Fruit fly (Drosophila melanogaster) whole organism, embryonic: ENCODE results near the gene CG14440.
A peak's percentile ranks its signal among the peaks of the same experiment; 100 is the strongest.

Source experiments
- Antp ChIP-seq: fragments of 200-800 bp; sonication (Bioruptor generic); optimal IDR thresholded peaks from 3 replicates; lab custom pipeline; 2016; ENCODE audit warnings: missing biosample characterization, missing genetic modification characterization
- Atf-2 ChIP-seq: fragments of 200-800 bp; sonication (Bioruptor generic); optimal IDR thresholded peaks from 2 replicates; lab custom pipeline; 2016; ENCODE audit warnings: missing biosample characterization, missing genetic modification characterization
- CG10274 ChIP-seq: fragments of 200-800 bp; sonication (Bioruptor generic); optimal IDR thresholded peaks from 3 replicates; lab custom pipeline; 2017; ENCODE audit warnings: missing biosample characterization, mild to moderate bottlenecking, missing genetic modification characterization
- CG12942 ChIP-seq: fragments of 200-800 bp; sonication (Bioruptor generic); optimal IDR thresholded peaks from 3 replicates; lab custom pipeline; 2016; ENCODE audit warnings: missing biosample characterization, missing genetic modification characterization
- CG14014 ChIP-seq: fragments of 200-800 bp; sonication (Bioruptor generic); IDR thresholded peaks from 2 replicates; pipeline ENCODE4 v1.3.6; 2022; ENCODE audit warnings: missing biosample characterization, missing genetic modification characterization
- CG14050 ChIP-seq: fragments of 200-800 bp; sonication (Bioruptor generic); IDR thresholded peaks from 3 replicates; pipeline ENCODE4 v1.3.6; 2022; ENCODE audit warnings: missing biosample characterization, missing genetic modification characterization
- CG1832 ChIP-seq: fragments of 200-800 bp; sonication (Bioruptor generic); optimal IDR thresholded peaks from 2 replicates; lab custom pipeline; 2017; ENCODE audit warnings: missing biosample characterization, mild to moderate bottlenecking, missing genetic modification characterization, inconsistent platforms
- CG2202 ChIP-seq: fragments of 200-800 bp; sonication (Bioruptor generic); optimal IDR thresholded peaks from 2 replicates; lab custom pipeline; 2018; ENCODE audit warnings: missing biosample characterization, mild to moderate bottlenecking, missing genetic modification characterization
- CG2678 ChIP-seq: fragments of 200-800 bp; sonication (Bioruptor generic); optimal IDR thresholded peaks from 3 replicates; lab custom pipeline; 2019; ENCODE audit warnings: missing biosample characterization, mild to moderate bottlenecking, missing genetic modification characterization, moderate library complexity
- CG7271 ChIP-seq: fragments of 200-800 bp; sonication (Bioruptor generic); optimal IDR thresholded peaks from 2 replicates; lab custom pipeline; 2018; ENCODE audit warnings: missing biosample characterization, mild to moderate bottlenecking, missing genetic modification characterization, moderate library complexity
- CG8359 ChIP-seq: fragments of 200-800 bp; sonication (Bioruptor generic); optimal IDR thresholded peaks from 2 replicates; lab custom pipeline; 2017; ENCODE audit warnings: missing biosample characterization, mild to moderate bottlenecking, missing genetic modification characterization, borderline replicate concordance
- D19A ChIP-seq: fragments of 200-800 bp; optimal IDR thresholded peaks from 3 replicates; lab custom pipeline; 2019; ENCODE audit warnings: missing biosample characterization, mild to moderate bottlenecking, missing genetic modification characterization, moderate library complexity
- ERR ChIP-seq: fragments of 200-800 bp; sonication (Bioruptor generic); optimal IDR thresholded peaks from 2 replicates; lab custom pipeline; 2016; ENCODE audit warnings: missing biosample characterization, missing genetic modification characterization
- Fer3 ChIP-seq: fragments of 200-800 bp; sonication (Bioruptor generic); optimal IDR thresholded peaks from 2 replicates; lab custom pipeline; 2018; ENCODE audit warnings: missing biosample characterization, mild to moderate bottlenecking, missing genetic modification characterization, moderate library complexity
- H2.0 ChIP-seq: fragments of 200-800 bp; sonication (Bioruptor generic); IDR thresholded peaks from 2 replicates; pipeline ENCODE4 v1.3.6; 2022; ENCODE audit warnings: missing biosample characterization, missing genetic modification characterization
- HLH54F ChIP-seq: fragments of 200-800 bp; sonication (Bioruptor generic); optimal IDR thresholded peaks from 3 replicates; lab custom pipeline; 2016; ENCODE audit warnings: missing biosample characterization, missing genetic modification characterization
- HmgD ChIP-seq: fragments of 200-800 bp; sonication (Bioruptor generic); optimal IDR thresholded peaks from 3 replicates; lab custom pipeline; 2016; ENCODE audit warnings: missing biosample characterization, missing genetic modification characterization
- Hr39 ChIP-seq: fragments of >200 bp; optimal IDR thresholded peaks from 2 replicates; lab custom pipeline; 2017
- Lhr ChIP-seq: fragments of 200-800 bp; sonication (Bioruptor generic); optimal IDR thresholded peaks from 3 replicates; lab custom pipeline; 2017; ENCODE audit warnings: mild to moderate bottlenecking, missing biosample characterization, missing genetic modification reagents, missing genetic modification characterization
- Lpt ChIP-seq: fragments of >200 bp; optimal IDR thresholded peaks from 2 replicates; lab custom pipeline; 2018; ENCODE audit warnings: missing biosample characterization, missing genetic modification characterization
- Meics ChIP-seq: fragments of 200-800 bp; sonication (Bioruptor generic); optimal IDR thresholded peaks from 2 replicates; lab custom pipeline; 2017; ENCODE audit warnings: missing biosample characterization, mild to moderate bottlenecking, missing genetic modification characterization
- Myb ChIP-seq: fragments of 200-800 bp; sonication (Bioruptor generic); optimal IDR thresholded peaks from 2 replicates; lab custom pipeline; 2016; ENCODE audit warnings: missing biosample characterization, missing genetic modification characterization
- Nf-YA ChIP-seq: fragments of 200-800 bp; sonication (Bioruptor generic); IDR thresholded peaks from 2 replicates; pipeline ENCODE4 v1.3.6; 2022; ENCODE audit warnings: missing biosample characterization, missing genetic modification characterization
- PHDP ChIP-seq: fragments of 200-800 bp; sonication (Bioruptor generic); optimal IDR thresholded peaks from 3 replicates; lab custom pipeline; 2018; ENCODE audit warnings: missing biosample characterization, mild to moderate bottlenecking, missing genetic modification characterization, moderate library complexity
- Ravus ChIP-seq: fragments of 200-800 bp; sonication (Bioruptor generic); IDR thresholded peaks from 2 replicates; pipeline ENCODE4 v1.3.6; 2022; ENCODE audit warnings: missing biosample characterization, missing genetic modification characterization
- Sox102F ChIP-seq: fragments of 200-800 bp; sonication (Bioruptor generic); optimal IDR thresholded peaks from 2 replicates; lab custom pipeline; 2018; ENCODE audit warnings: missing biosample characterization, mild to moderate bottlenecking, missing genetic modification characterization, moderate library complexity
- corto ChIP-seq: fragments of 200-800 bp; sonication (Bioruptor generic); optimal IDR thresholded peaks from 2 replicates; lab custom pipeline; 2016; ENCODE audit warnings: missing biosample characterization, mild to moderate bottlenecking, missing genetic modification characterization, moderate library complexity
- fd96Cb ChIP-seq: fragments of 200-800 bp; sonication (Bioruptor generic); optimal IDR thresholded peaks from 2 replicates; lab custom pipeline; 2018; ENCODE audit warnings: missing biosample characterization, mild to moderate bottlenecking, missing genetic modification characterization, moderate library complexity
- gcm2 ChIP-seq: fragments of 200-800 bp; sonication (Bioruptor generic); optimal IDR thresholded peaks from 2 replicates; lab custom pipeline; 2016; ENCODE audit warnings: missing biosample characterization, missing genetic modification characterization
- hbn ChIP-seq: fragments of 200-800 bp; sonication (Bioruptor generic); IDR thresholded peaks from 2 replicates; pipeline ENCODE4 v1.3.6; 2022; ENCODE audit warnings: missing biosample characterization, missing genetic modification characterization; ENCODE audit not compliant: partially characterized antibody
- ind ChIP-seq: fragments of 200-800 bp; sonication (Bioruptor generic); optimal IDR thresholded peaks from 3 replicates; lab custom pipeline; 2016; ENCODE audit warnings: missing biosample characterization, missing genetic modification characterization
- insv ChIP-seq, 2 experiments: fragments of 200-800 bp; sonication (Bioruptor generic); optimal IDR thresholded peaks; 3 replicates each; lab custom pipeline; 2016 to 2018; ENCODE audit warnings: missing biosample characterization in 2 of 2, missing genetic modification characterization in 2 of 2
- kni ChIP-seq: fragments of 200-800 bp; sonication (Bioruptor generic); optimal IDR thresholded peaks from 3 replicates; lab custom pipeline; 2017; ENCODE audit warnings: mild to moderate bottlenecking, missing biosample characterization, missing genetic modification reagents, missing genetic modification characterization
- lov ChIP-seq, 2 experiments: fragments of 200-800 bp in 1 of 2; fragments of >200 bp in 1 of 2; sonication (Bioruptor generic) in 1 of 2; IDR thresholded peaks in 1 of 2; optimal IDR thresholded peaks in 1 of 2; 2 replicates in 1 of 2; 3 replicates in 1 of 2; pipeline versions ENCODE4 v1.3.6 to Lab custom; 2017 to 2022; ENCODE audit warnings: missing biosample characterization in 1 of 2, missing genetic modification characterization in 1 of 2
- maf-S ChIP-seq: fragments of 200-800 bp; sonication (Bioruptor generic); optimal IDR thresholded peaks from 2 replicates; lab custom pipeline; 2016; ENCODE audit warnings: missing biosample characterization, missing genetic modification characterization
- nerfin-1 ChIP-seq: fragments of 200-800 bp; sonication (Bioruptor generic); optimal IDR thresholded peaks from 3 replicates; lab custom pipeline; 2019; ENCODE audit warnings: missing biosample characterization, mild to moderate bottlenecking, missing genetic modification characterization, moderate library complexity
- nerfin-2 ChIP-seq: fragments of 200-800 bp; sonication (Bioruptor generic); IDR thresholded peaks from 2 replicates; pipeline ENCODE4 v1.3.6; 2022; ENCODE audit warnings: missing biosample characterization, missing genetic modification characterization; ENCODE audit not compliant: partially characterized antibody
- onecut ChIP-seq: fragments of 200-800 bp; sonication (Bioruptor generic); IDR thresholded peaks from 2 replicates; pipeline ENCODE4 v1.3.6; 2022; ENCODE audit warnings: missing biosample characterization, missing genetic modification characterization
- p53 ChIP-seq: fragments of 200-800 bp; sonication (Bioruptor generic); optimal IDR thresholded peaks from 2 replicates; lab custom pipeline; 2016; ENCODE audit warnings: missing biosample characterization, missing genetic modification characterization
- pan ChIP-seq, 4 experiments: fragments of >200 bp in 3 of 4; fragments of 200-800 bp in 1 of 4; sonication (Bioruptor generic) in 1 of 4; optimal IDR thresholded peaks in 3 of 4; IDR thresholded peaks in 1 of 4; 2 replicates each; pipeline versions ENCODE4 v1.3.6 to Lab custom; 2017 to 2022; ENCODE audit warnings: missing biosample characterization in 2 of 4, missing genetic modification characterization in 2 of 4, mixed read lengths in 1 of 4
- sima ChIP-seq: fragments of 200-800 bp; sonication (Bioruptor generic); optimal IDR thresholded peaks from 2 replicates; lab custom pipeline; 2016; ENCODE audit warnings: missing biosample characterization, missing genetic modification characterization
- ssp ChIP-seq: fragments of 200-800 bp; sonication (Bioruptor generic); IDR thresholded peaks from 2 replicates; pipeline ENCODE4 v1.3.6; 2022; ENCODE audit warnings: missing biosample characterization, missing genetic modification characterization
- vvl ChIP-seq: fragments of 200-800 bp; sonication (Bioruptor generic); IDR thresholded peaks from 2 replicates; pipeline ENCODE4 v1.3.6; 2022; ENCODE audit warnings: missing biosample characterization, missing genetic modification characterization

CG14440 gene

dm6 chrX:6719259-6719658 lies 20.9 kb upstream of the CG14440 start (continued):
- no peak for TF ChIP-seq hbn (GFP tag; lab: Robert Waterston, UW)
- no peak for TF ChIP-seq maf-S (GFP tag; lab: Kevin White, UChicago)
- peak; percentile 4 for TF ChIP-seq Meics (GFP tag; lab: Kevin White, UChicago)
- TF ChIP-seq onecut (GFP tag; lab: Robert Waterston, UW), result no peak
- no peak; the same call in 1 of the 2 replicates for TF ChIP-seq Ravus (GFP tag; lab: Robert Waterston, UW)
- no peak for TF ChIP-seq corto (GFP tag; lab: Kevin White, UChicago)
- TF ChIP-seq HmgD (GFP tag; lab: Kevin White, UChicago), result no peak
- TF ChIP-seq CG8359, result no peak
- TF ChIP-seq kni (GFP tag; lab: Kevin White, UChicago), result no peak
- TF ChIP-seq nerfin-1, result no peak
- no peak for TF ChIP-seq Hr39 (lab: Kevin White, UChicago)
- TF ChIP-seq vvl (GFP tag; lab: Robert Waterston, UW), result peak; percentile 44; the same call in 1 of the 2 replicates
- TF ChIP-seq D19A (tag; lab: Kevin White, UChicago), result no peak
- TF ChIP-seq CG2678 (tag; lab: Kevin White, UChicago), result peak; percentile 40
- no peak for TF ChIP-seq CG14050 (GFP tag; lab: Robert Waterston, UW)
- TF ChIP-seq CG10274, result no peak
- TF ChIP-seq p53 (GFP tag; lab: Kevin White, UChicago), result no peak
- no peak for TF ChIP-seq CG1832 (GFP tag; lab: Kevin White, UChicago)
- no peak for TF ChIP-seq Antp (GFP tag; lab: Kevin White, UChicago)
- TF ChIP-seq lov (optimal IDR thresholded peaks at IDR 0.05; lab: Kevin White, UChicago), result no peak
- TF ChIP-seq lov (GFP tag; IDR thresholded peaks at IDR 0.05; lab: Robert Waterston, UW), result no peak
- no peak for TF ChIP-seq nerfin-2
- peak; percentile 39 for TF ChIP-seq Sox102F (GFP tag; lab: Kevin White, UChicago)
- peak; percentile 15 for TF ChIP-seq PHDP
- no peak for TF ChIP-seq CG7271 (tag; lab: Kevin White, UChicago)
- no peak for TF ChIP-seq HLH54F (GFP tag; lab: Kevin White, UChicago)
- no peak for TF ChIP-seq pan (optimal IDR thresholded peaks at IDR 0.05; lab: Kevin White, UChicago)
- TF ChIP-seq pan (GFP tag; optimal IDR thresholded peaks at IDR 0.05 in 1 of 2, IDR thresholded peaks at IDR 0.05 in 1 of 2), result peak in 1 of 2 experiments; percentile 33
- TF ChIP-seq gcm2 (GFP tag; lab: Kevin White, UChicago), result no peak
- TF ChIP-seq insv (GFP tag; optimal IDR thresholded peaks at IDR 0.05; lab: Kevin White, UChicago), result no peak
- TF ChIP-seq CG2202 (tag; lab: Kevin White, UChicago), result no peak
- no peak for TF ChIP-seq CG14014 (GFP tag; lab: Robert Waterston, UW)
- no peak for TF ChIP-seq Lpt (GFP tag; lab: Kevin White, UChicago)
- no peak for TF ChIP-seq Myb (GFP tag; lab: Kevin White, UChicago)
- TF ChIP-seq Fer3 (tag; lab: Kevin White, UChicago), result peak; percentile 38
- TF ChIP-seq Lhr (GFP tag; lab: Kevin White, UChicago), result no peak
- TF ChIP-seq ssp (GFP tag; lab: Robert Waterston, UW), result no peak
- TF ChIP-seq H2.0 (GFP tag; lab: Robert Waterston, UW), result 0 out of 2 replicates have a peak, but pooled peaks have one; percentile 8
- no peak for TF ChIP-seq CG12942 (GFP tag; lab: Kevin White, UChicago)
- TF ChIP-seq sima (GFP tag; lab: Kevin White, UChicago), result no peak
- peak; percentile 13 for TF ChIP-seq ind (GFP tag; lab: Kevin White, UChicago)
- no peak for TF ChIP-seq Atf-2 (GFP tag; lab: Kevin White, UChicago)
- no peak for TF ChIP-seq Nf-YA
- TF ChIP-seq ERR (GFP tag; lab: Kevin White, UChicago), result no peak
- TF ChIP-seq fd96Cb (tag; lab: Kevin White, UChicago), result no peak
